Fruit fly (Drosophila melanogaster) whole organism, prepupa: ENCODE measurements around the gene CG33941.

Source experiments
- CG15336 ChIP-seq: fragments of 200-800 bp; sonication (Bioruptor generic); IDR thresholded peaks from 2 replicates; pipeline ENCODE4 v1.3.6; 2022; ENCODE audit warnings: missing biosample characterization, missing genetic modification characterization
- CG1621 ChIP-seq: fragments of 200-800 bp; sonication (Bioruptor generic); optimal IDR thresholded peaks from 3 replicates; lab custom pipeline; 2018; ENCODE audit warnings: missing biosample characterization, mild to moderate bottlenecking, missing genetic modification characterization
- CG16779 ChIP-seq: fragments of 200-800 bp; sonication (Bioruptor generic); optimal IDR thresholded peaks from 3 replicates; lab custom pipeline; 2017; ENCODE audit warnings: missing biosample characterization, mild to moderate bottlenecking, missing genetic modification characterization
- CG32006 ChIP-seq: fragments of 200-800 bp; sonication (Bioruptor generic); optimal IDR thresholded peaks from 3 replicates; lab custom pipeline; 2017; ENCODE audit warnings: missing biosample characterization, mild to moderate bottlenecking, missing genetic modification characterization
- CG6163 ChIP-seq: fragments of 200-800 bp; sonication (Bioruptor generic); IDR thresholded peaks from 3 replicates; pipeline ENCODE4 v1.3.6; 2022; ENCODE audit warnings: missing biosample characterization, missing genetic modification characterization
- Ets21C ChIP-seq: fragments of 200-800 bp; sonication (Bioruptor generic); optimal IDR thresholded peaks from 3 replicates; lab custom pipeline; 2016; ENCODE audit warnings: missing biosample characterization, missing genetic modification characterization
- Gug ChIP-seq: fragments of 200-800 bp; sonication (Bioruptor generic); IDR thresholded peaks from 2 replicates; pipeline ENCODE4 v1.3.6; 2022; ENCODE audit warnings: missing biosample characterization, missing genetic modification characterization
- Hr38 ChIP-seq: sonication (Bioruptor generic); optimal IDR thresholded peaks from 2 replicates; lab custom pipeline; 2016; ENCODE audit warnings: missing biosample characterization, missing genetic modification characterization
- Hr4 ChIP-seq: fragments of 200-800 bp; sonication (Bioruptor generic); optimal IDR thresholded peaks from 3 replicates; lab custom pipeline; 2016; ENCODE audit warnings: missing biosample characterization, missing genetic modification characterization
- Met ChIP-seq: fragments of 200-800 bp; sonication (Bioruptor generic); optimal IDR thresholded peaks from 3 replicates; lab custom pipeline; 2016; ENCODE audit warnings: missing biosample characterization, missing genetic modification characterization
- fd85E ChIP-seq: fragments of 200-800 bp; sonication (Bioruptor generic); optimal IDR thresholded peaks from 3 replicates; lab custom pipeline; 2016; ENCODE audit warnings: missing biosample characterization, missing genetic modification characterization
- salr ChIP-seq, 2 experiments: fragments of 200-800 bp; sonication (Bioruptor generic); optimal IDR thresholded peaks; 3 replicates each; lab custom pipeline; 2016 to 2018; ENCODE audit warnings: missing biosample characterization in 2 of 2, missing genetic modification characterization in 2 of 2, mild to moderate bottlenecking in 1 of 2
- ss ChIP-seq, 2 experiments: fragments of 200-800 bp; sonication (Bioruptor generic); optimal IDR thresholded peaks; 2 replicates in 1 of 2; 3 replicates in 1 of 2; lab custom pipeline; 2017 to 2018; ENCODE audit warnings: mild to moderate bottlenecking in 2 of 2, missing biosample characterization in 2 of 2, missing genetic modification characterization in 2 of 2, moderate library complexity in 1 of 2
- topi ChIP-seq: fragments of 200-800 bp; sonication (Bioruptor generic); optimal IDR thresholded peaks from 3 replicates; lab custom pipeline; 2016; ENCODE audit warnings: missing biosample characterization, missing genetic modification characterization

DNA sequence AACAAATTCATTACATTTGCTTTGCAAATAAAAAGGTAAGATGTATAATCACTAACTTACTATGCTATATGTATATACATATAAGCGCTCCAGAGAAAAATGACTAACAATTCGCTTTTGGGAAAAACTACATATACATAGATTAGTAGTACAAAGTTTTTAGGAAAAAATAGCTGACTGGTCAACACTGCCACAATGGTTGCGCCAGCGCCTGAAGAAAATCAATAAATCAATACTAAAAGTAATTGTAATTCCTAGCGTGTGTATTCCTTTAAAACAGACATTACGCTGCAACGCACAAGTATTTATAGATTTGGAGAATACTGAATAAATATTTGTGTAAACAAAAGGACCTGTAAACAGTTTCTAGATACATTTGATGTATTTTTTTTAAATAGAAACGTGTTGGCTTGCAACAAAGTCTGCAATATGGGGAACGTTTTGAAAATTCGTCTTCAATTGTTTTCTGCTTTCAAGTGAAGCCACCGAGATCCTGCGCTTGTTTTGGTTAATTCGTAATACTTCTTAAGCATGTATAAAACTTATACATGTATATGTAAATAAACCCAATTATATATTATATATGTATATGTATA, 21.3 kb upstream of the CG33941 start:
- TF ChIP-seq topi, result peak; percentile 12
- no peak for TF ChIP-seq CG6163 (GFP tag; lab: Robert Waterston, UW)
- no peak for TF ChIP-seq CG16779 (tag; lab: Kevin White, UChicago)
- no peak for TF ChIP-seq CG1621 (tag; lab: Kevin White, UChicago)
- no peak for TF ChIP-seq salr (GFP tag; optimal IDR thresholded peaks at IDR 0.05; lab: Kevin White, UChicago)
- TF ChIP-seq Gug (GFP tag; lab: Robert Waterston, UW), result no peak
- peak; percentile 54 to 65 for TF ChIP-seq ss (GFP tag; optimal IDR thresholded peaks at IDR 0.05; lab: Kevin White, UChicago)
- no peak for TF ChIP-seq fd85E (GFP tag; lab: Kevin White, UChicago)
- no peak for TF ChIP-seq Ets21C (GFP tag; lab: Kevin White, UChicago)
- peak; percentile 9 for TF ChIP-seq Hr4
- no peak for TF ChIP-seq CG32006 (GFP tag; lab: Kevin White, UChicago)
- TF ChIP-seq Hr38 (GFP tag; lab: Kevin White, UChicago), result no peak
- TF ChIP-seq Met (GFP tag; lab: Kevin White, UChicago), result no peak
- no peak for TF ChIP-seq CG15336 (GFP tag; lab: Robert Waterston, UW)
